Fruit fly (Drosophila melanogaster) whole organism, prepupa: ENCODE measurements around the gene CG43331.
A peak's percentile ranks its signal among the peaks of the same experiment; 100 is the strongest.

Experiments
- Blimp-1 ChIP-seq: fragments of 200-800 bp; sonication (Bioruptor generic); optimal IDR thresholded peaks from 3 replicates; lab custom pipeline; 2017; ENCODE audit warnings: missing biosample characterization, missing genetic modification characterization, mild to moderate bottlenecking, moderate library complexity, missing genetic modification reagents
- CG10631 ChIP-seq: fragments of 200-800 bp; sonication (Bioruptor generic); optimal IDR thresholded peaks from 2 replicates; lab custom pipeline; 2016; ENCODE audit warnings: missing biosample characterization, missing genetic modification characterization
- CG16779 ChIP-seq: fragments of 200-800 bp; sonication (Bioruptor generic); optimal IDR thresholded peaks from 3 replicates; lab custom pipeline; 2017; ENCODE audit warnings: missing biosample characterization, mild to moderate bottlenecking, missing genetic modification characterization
- CG32006 ChIP-seq: fragments of 200-800 bp; sonication (Bioruptor generic); optimal IDR thresholded peaks from 3 replicates; lab custom pipeline; 2017; ENCODE audit warnings: missing biosample characterization, mild to moderate bottlenecking, missing genetic modification characterization
- CG3919 ChIP-seq: fragments of 200-800 bp; sonication (Bioruptor generic); optimal IDR thresholded peaks from 3 replicates; lab custom pipeline; 2016; ENCODE audit warnings: missing biosample characterization, missing genetic modification characterization
- ss ChIP-seq, 2 experiments: fragments of 200-800 bp; sonication (Bioruptor generic); optimal IDR thresholded peaks; 2 replicates in 1 of 2; 3 replicates in 1 of 2; lab custom pipeline; 2017 to 2018; ENCODE audit warnings: mild to moderate bottlenecking in 2 of 2, missing biosample characterization in 2 of 2, missing genetic modification characterization in 2 of 2, moderate library complexity in 1 of 2

- peak; percentile 31 to 53 for TF ChIP-seq ss (GFP tag; optimal IDR thresholded peaks at IDR 0.05; lab: Kevin White, UChicago)
- TF ChIP-seq CG3919 (GFP tag; lab: Kevin White, UChicago): peak; percentile 4
- TF ChIP-seq Blimp-1: peak; percentile 89
- TF ChIP-seq CG32006 (GFP tag; lab: Kevin White, UChicago): no peak
- TF ChIP-seq CG16779 (tag; lab: Kevin White, UChicago): no peak
- TF ChIP-seq CG10631 (GFP tag; lab: Kevin White, UChicago): no peak
Observed at dm6 chr3L:22465486-22466402, 37.9 kb downstream of the CG43331 start, which contains the start of gene CG11438.
